Fruit fly (Drosophila melanogaster): Measurements from ENCODE around the gene PVRAP.

Gene PVRAP

DNA sequence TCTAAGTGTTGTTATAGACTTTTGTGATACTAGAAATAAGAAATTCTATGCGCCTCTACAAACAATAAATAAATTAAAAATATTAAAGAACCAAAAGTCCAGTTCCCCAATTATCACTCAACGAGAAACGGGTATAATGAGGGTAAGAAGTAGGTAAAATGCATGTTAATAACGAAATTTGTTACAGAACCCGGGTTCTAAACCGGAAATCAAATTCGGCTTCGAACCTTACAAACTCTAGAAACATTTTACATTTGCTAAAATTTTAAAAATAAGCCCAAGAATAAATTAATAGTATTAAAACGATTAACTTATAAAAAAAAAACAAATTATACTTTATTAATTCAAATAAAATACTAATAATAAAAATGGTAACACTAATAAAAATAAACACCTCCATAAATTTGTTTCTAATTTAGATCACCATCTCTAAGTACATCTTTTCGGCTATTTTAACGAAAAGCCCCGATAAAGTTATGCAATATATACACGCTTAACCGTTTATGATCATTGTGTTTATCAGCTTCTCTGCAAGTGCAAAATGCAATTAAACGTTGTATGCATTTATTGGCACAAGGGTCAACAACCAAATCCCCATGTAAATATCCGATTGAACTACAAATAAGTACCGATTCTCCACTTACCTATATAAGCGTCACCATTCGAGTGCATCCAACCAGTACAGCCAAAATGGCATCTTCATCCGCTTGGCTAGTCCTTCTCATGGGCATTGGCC is 74.6 kb downstream of the PVRAP start, which contains the start of gene CG6602 (continued):
- TF ChIP-seq sc (optimal IDR thresholded peaks at IDR 0.05): no peak
- TF ChIP-seq sc (GFP tag; optimal IDR thresholded peaks at IDR 0.05): peak; percentile 55
- no peak for TF ChIP-seq btn (GFP tag; optimal IDR thresholded peaks at IDR 0.05)
- TF ChIP-seq CG17385 (GFP tag; optimal IDR thresholded peaks at IDR 0.05): peak; percentile 60
- peak; percentile 26 for TF ChIP-seq kah (GFP tag; optimal IDR thresholded peaks at IDR 0.05)
- TF ChIP-seq Pdp1 (GFP tag; optimal IDR thresholded peaks at IDR 0.05): peak; percentile 33 to 41
- TF ChIP-seq CG30431 (GFP tag; optimal IDR thresholded peaks at IDR 0.05): peak; percentile 67
- peak in 1 of 2 experiments; percentile 13 for TF ChIP-seq crp (GFP tag; optimal IDR thresholded peaks at IDR 0.05)
- TF ChIP-seq p53 (GFP tag; optimal IDR thresholded peaks at IDR 0.05): peak; percentile 34
- TF ChIP-seq insv (GFP tag; optimal IDR thresholded peaks at IDR 0.05): peak in 1 of 2 experiments; percentile 28
- TF ChIP-seq h (optimal IDR thresholded peaks at IDR 0.05): no peak
- peak; percentile 53 for TF ChIP-seq Mad (GFP tag; optimal IDR thresholded peaks at IDR 0.05)
- TF ChIP-seq NfI (GFP tag; optimal IDR thresholded peaks at IDR 0.05): peak; percentile 90
- TF ChIP-seq CG9797 (GFP tag; optimal IDR thresholded peaks at IDR 0.05): no peak
- TF ChIP-seq Ravus (GFP tag; IDR thresholded peaks at IDR 0.05): peak; percentile 18; the same call in 1 of the 2 replicates
- peak; percentile 40 for TF ChIP-seq disco-r (GFP tag; optimal IDR thresholded peaks at IDR 0.05)
- peak; percentile 5; the same call in 1 of the 3 replicates for TF ChIP-seq Optix (GFP tag; IDR thresholded peaks at IDR 0.05)
- TF ChIP-seq CG1529 (GFP tag; optimal IDR thresholded peaks at IDR 0.05): peak; percentile 28
- TF ChIP-seq row (GFP tag; IDR thresholded peaks at IDR 0.05): 0 out of 3 replicates have a peak, but pooled peaks have one; percentile 18
- TF ChIP-seq psq (GFP tag; optimal IDR thresholded peaks at IDR 0.05): no peak
- TF ChIP-seq CG14050 (GFP tag; IDR thresholded peaks at IDR 0.05): peak; percentile 66
- TF ChIP-seq CG11247 (GFP tag; IDR thresholded peaks at IDR 0.05): peak; percentile 71
- TF ChIP-seq CG33557 (GFP tag; optimal IDR thresholded peaks at IDR 0.05): peak; percentile 33
- TF ChIP-seq shn (GFP tag; optimal IDR thresholded peaks at IDR 0.05): peak; percentile 37
- peak; percentile 45 for TF ChIP-seq az2 (GFP tag; optimal IDR thresholded peaks at IDR 0.05)
- TF ChIP-seq odd (GFP tag; optimal IDR thresholded peaks at IDR 0.05): peak; percentile 45
- TF ChIP-seq Lpt (GFP tag; optimal IDR thresholded peaks at IDR 0.05): no peak
- TF ChIP-seq CG2120 (GFP tag; optimal IDR thresholded peaks at IDR 0.05): peak; percentile 6
- no peak for TF ChIP-seq CG6791 (GFP tag; IDR thresholded peaks at IDR 0.05; ENCODE audit: partially characterized antibody)
- peak; percentile 54 for TF ChIP-seq CG9727 (GFP tag; optimal IDR thresholded peaks at IDR 0.05)
- TF ChIP-seq z (GFP tag; IDR thresholded peaks at IDR 0.05): no peak
- peak; percentile 82 for TF ChIP-seq CG15514 (GFP tag; optimal IDR thresholded peaks at IDR 0.05)
- TF ChIP-seq Hr51 (GFP tag; optimal IDR thresholded peaks at IDR 0.05): peak; percentile 12 to 18
- peak; percentile 28 for TF ChIP-seq CG4707 (GFP tag; optimal IDR thresholded peaks at IDR 0.05)
- TF ChIP-seq CG8924 (tag; optimal IDR thresholded peaks at IDR 0.05): no peak
- TF ChIP-seq zf30C (GFP tag; optimal IDR thresholded peaks at IDR 0.05): no peak
- TF ChIP-seq HmgZ (tag; optimal IDR thresholded peaks at IDR 0.05): peak; percentile 37
- no peak for TF ChIP-seq Tbp (GFP tag; optimal IDR thresholded peaks at IDR 0.05)
- TF ChIP-seq CG18764 (GFP tag; optimal IDR thresholded peaks at IDR 0.05): peak; percentile 71
- no peak for TF ChIP-seq CG14860 (GFP tag; IDR thresholded peaks at IDR 0.05; ENCODE audit: partially characterized antibody)
- no peak for TF ChIP-seq CG4282 (GFP tag; optimal IDR thresholded peaks at IDR 0.05)
- TF ChIP-seq Rfx (GFP tag; IDR thresholded peaks at IDR 0.05): peak; percentile 89
- peak; percentile 66 for TF ChIP-seq ssp (GFP tag; IDR thresholded peaks at IDR 0.05)
- TF ChIP-seq Hr78 (GFP tag; optimal IDR thresholded peaks at IDR 0.05): no peak
- TF ChIP-seq ro (GFP tag; IDR thresholded peaks at IDR 0.05): peak; percentile 23; the same call in 1 of the 2 replicates
- peak; percentile 25; the same call in 1 of the 2 replicates for TF ChIP-seq CG10321 (GFP tag; IDR thresholded peaks at IDR 0.05)
- peak; percentile 21 for TF ChIP-seq maf-S (GFP tag; optimal IDR thresholded peaks at IDR 0.05)
- TF ChIP-seq NC2α (GFP tag; optimal IDR thresholded peaks at IDR 0.05): no peak
- peak; percentile 38 for TF ChIP-seq CG15269 (tag; optimal IDR thresholded peaks at IDR 0.05)
- no peak for TF ChIP-seq Hr39 (optimal IDR thresholded peaks at IDR 0.05)

All from whole organism, embryonic.